Worm (Caenorhabditis elegans): ENCODE measurements around the gene mau-8.

DNA sequence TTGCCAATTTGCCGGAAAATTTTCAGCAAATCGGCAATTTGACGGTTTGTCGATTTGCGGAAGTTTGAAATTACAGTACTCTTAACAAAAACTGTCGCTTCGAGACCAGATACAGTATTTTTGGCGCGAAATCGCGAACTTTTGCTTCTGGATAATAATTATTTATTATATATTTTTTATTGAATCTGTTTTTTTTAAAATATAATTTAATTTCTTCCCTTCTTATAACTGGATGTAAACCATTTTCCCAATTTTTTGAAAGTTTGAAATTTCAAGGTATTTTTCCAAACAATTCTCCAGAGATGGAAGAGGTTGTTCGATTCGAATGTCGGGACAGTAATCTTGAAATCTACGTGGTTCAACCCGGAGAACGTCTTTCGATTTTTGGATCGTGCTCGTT, 44.4 kb downstream of the mau-8 start, which contains the start of gene nol-9:
- no peak for TF ChIP-seq aly-2 (tag; optimal IDR thresholded peaks at IDR 0.05)
- TF ChIP-seq nhr-12 (tag; optimal IDR thresholded peaks at IDR 0.05), result no peak
- no peak for TF ChIP-seq lin-39 (tag; optimal IDR thresholded peaks at IDR 0.05)
- no peak for TF ChIP-seq lin-13 (GFP tag; optimal IDR thresholded peaks at IDR 0.05)
- no peak for TF ChIP-seq ets-5 (GFP tag; IDR thresholded peaks at IDR 0.05)

All from whole organism, L1 larva.